Fruit fly (Drosophila melanogaster): ENCODE results near the gene Ccdc39.
A peak's percentile ranks its signal among the peaks of the same experiment; 100 is the strongest.

Ccdc39 gene

dm6 chr3R:4739492-4740431, 44.8 kb downstream of the Ccdc39 start (continued):
- peak; percentile 63 for TF ChIP-seq kay (GFP tag; optimal IDR thresholded peaks at IDR 0.05)
- TF ChIP-seq C15 (GFP tag; IDR thresholded peaks at IDR 0.05) = no peak
- TF ChIP-seq CG10366 (GFP tag; IDR thresholded peaks at IDR 0.05) = no peak
- TF ChIP-seq Poxn (GFP tag; IDR thresholded peaks at IDR 0.05) = no peak
- no peak for TF ChIP-seq Neu2 (GFP tag; optimal IDR thresholded peaks at IDR 0.05; ENCODE audit: borderline replicate concordance)
- no peak for TF ChIP-seq ase (GFP tag; IDR thresholded peaks at IDR 0.05)
- TF ChIP-seq ab (GFP tag; optimal IDR thresholded peaks at IDR 0.05) = no peak
- TF ChIP-seq CG11560 (tag; IDR thresholded peaks at IDR 0.05) = no peak
- TF ChIP-seq jing (GFP tag; optimal IDR thresholded peaks at IDR 0.05) = peak; percentile 71
- TF ChIP-seq croc (GFP tag; conservative IDR thresholded peaks at IDR 0.05) = peak; percentile 57
- peak; percentile 89 for TF ChIP-seq Meics (GFP tag; optimal IDR thresholded peaks at IDR 0.05)
- no peak for TF ChIP-seq corto (GFP tag; optimal IDR thresholded peaks at IDR 0.05)
- TF ChIP-seq GATAe (GFP tag; conservative IDR thresholded peaks at IDR 0.05) = no peak
- TF ChIP-seq fd96Cb (tag; optimal IDR thresholded peaks at IDR 0.05) = peak; percentile 80
- TF ChIP-seq CG7987 (GFP tag; optimal IDR thresholded peaks at IDR 0.05) = no peak
- peak; percentile 86 for TF ChIP-seq ewg (GFP tag; optimal IDR thresholded peaks at IDR 0.05)
- TF ChIP-seq disco-r (GFP tag; optimal IDR thresholded peaks at IDR 0.05) = peak; percentile 56
- TF ChIP-seq CG31388 (GFP tag; optimal IDR thresholded peaks at IDR 0.05) = peak; percentile 32
- peak; percentile 82 for TF ChIP-seq CHES-1-like (GFP tag; optimal IDR thresholded peaks at IDR 0.05)
- peak; percentile 92 for TF ChIP-seq CG9437 (GFP tag; optimal IDR thresholded peaks at IDR 0.05)
- TF ChIP-seq ro (GFP tag; IDR thresholded peaks at IDR 0.05) = no peak
- TF ChIP-seq CG6272 (GFP tag; IDR thresholded peaks at IDR 0.05) = no peak
- no peak for TF ChIP-seq tna (GFP tag; IDR thresholded peaks at IDR 0.05; ENCODE audit: partially characterized antibody)
- no peak for TF ChIP-seq gcm2 (GFP tag; optimal IDR thresholded peaks at IDR 0.05)
- TF ChIP-seq E2f2 (GFP tag; IDR thresholded peaks at IDR 0.05) = no peak
- TF ChIP-seq CG13894 (tag; optimal IDR thresholded peaks at IDR 0.05) = peak; percentile 5
- TF ChIP-seq Ets65A (GFP tag) = peak; percentile 97
- no peak for TF ChIP-seq Lim3 (GFP tag; IDR thresholded peaks at IDR 0.05)
- TF ChIP-seq gro (GFP tag; optimal IDR thresholded peaks at IDR 0.05) = peak; percentile 57
- TF ChIP-seq sim (GFP tag; IDR thresholded peaks at IDR 0.05) = no peak
- TF ChIP-seq ERR (GFP tag; optimal IDR thresholded peaks at IDR 0.05) = peak; percentile 41
- no peak for TF ChIP-seq seq (GFP tag; IDR thresholded peaks at IDR 0.05)
- no peak for TF ChIP-seq ttk (GFP tag; IDR thresholded peaks at IDR 0.05)
- peak; percentile 98 for TF ChIP-seq sens (GFP tag)
- no peak for TF ChIP-seq amos (GFP tag; IDR thresholded peaks at IDR 0.05; ENCODE audit: partially characterized antibody)
- peak; percentile 96 for TF ChIP-seq Elba2 (GFP tag; optimal IDR thresholded peaks at IDR 0.05)
- peak; percentile 75 for TF ChIP-seq CG3407 (GFP tag; optimal IDR thresholded peaks at IDR 0.05)
- no peak for TF ChIP-seq CG34376 (GFP tag; optimal IDR thresholded peaks at IDR 0.05)
- no peak for TF ChIP-seq zfh1 (GFP tag; IDR thresholded peaks at IDR 0.05)
- no peak for TF ChIP-seq CG32772 (GFP tag; IDR thresholded peaks at IDR 0.05)
- no peak for TF ChIP-seq CG16813 (GFP tag; IDR thresholded peaks at IDR 0.05; ENCODE audit: partially characterized antibody)
- TF ChIP-seq Hand (GFP tag; optimal IDR thresholded peaks at IDR 0.05) = peak; percentile 54
- TF ChIP-seq Dp (GFP tag; optimal IDR thresholded peaks at IDR 0.05) = peak; percentile 22
- TF ChIP-seq CG8089 (GFP tag; optimal IDR thresholded peaks at IDR 0.05) = peak; percentile 57
- no peak for TF ChIP-seq Oaz (GFP tag; IDR thresholded peaks at IDR 0.05)
- TF ChIP-seq CG8765 (GFP tag; IDR thresholded peaks at IDR 0.05) = no peak
- peak; percentile 57 for TF ChIP-seq dm (GFP tag; optimal IDR thresholded peaks at IDR 0.05)
- peak; percentile 81 for TF ChIP-seq CG17359 (tag; optimal IDR thresholded peaks at IDR 0.05)
- no peak for TF ChIP-seq Hey (tag; optimal IDR thresholded peaks at IDR 0.05)
- peak; percentile 71 for TF ChIP-seq CG6765 (GFP tag; optimal IDR thresholded peaks at IDR 0.05)
